Fruit fly (Drosophila melanogaster) Kc167 (cell line): Measurements from ENCODE around the gene Sec3.

Experiments
- Myc ChIP-seq: fragments of >200 bp; optimal IDR thresholded peaks from 2 replicates; lab custom pipeline; 2017; ENCODE audit warnings: missing external identifiers
- Sin3A ChIP-seq: fragments of >200 bp; optimal IDR thresholded peaks from 2 replicates; lab custom pipeline; 2018; ENCODE audit warnings: missing external identifiers
- h ChIP-seq: fragments of >200 bp; optimal IDR thresholded peaks from 3 replicates; lab custom pipeline; 2018; ENCODE audit warnings: missing external identifiers
- insv ChIP-seq: fragments of >200 bp; optimal IDR thresholded peaks from 3 replicates; lab custom pipeline; 2018; ENCODE audit warnings: missing external identifiers
- psq ChIP-seq: fragments of >200 bp; optimal IDR thresholded peaks from 2 replicates; lab custom pipeline; 2017; ENCODE audit warnings: missing external identifiers
- ttk ChIP-seq: sonication (Bioruptor generic); optimal IDR thresholded peaks from 2 replicates; lab custom pipeline; 2017; ENCODE audit warnings: missing external identifiers

Gene Sec3

DNA sequence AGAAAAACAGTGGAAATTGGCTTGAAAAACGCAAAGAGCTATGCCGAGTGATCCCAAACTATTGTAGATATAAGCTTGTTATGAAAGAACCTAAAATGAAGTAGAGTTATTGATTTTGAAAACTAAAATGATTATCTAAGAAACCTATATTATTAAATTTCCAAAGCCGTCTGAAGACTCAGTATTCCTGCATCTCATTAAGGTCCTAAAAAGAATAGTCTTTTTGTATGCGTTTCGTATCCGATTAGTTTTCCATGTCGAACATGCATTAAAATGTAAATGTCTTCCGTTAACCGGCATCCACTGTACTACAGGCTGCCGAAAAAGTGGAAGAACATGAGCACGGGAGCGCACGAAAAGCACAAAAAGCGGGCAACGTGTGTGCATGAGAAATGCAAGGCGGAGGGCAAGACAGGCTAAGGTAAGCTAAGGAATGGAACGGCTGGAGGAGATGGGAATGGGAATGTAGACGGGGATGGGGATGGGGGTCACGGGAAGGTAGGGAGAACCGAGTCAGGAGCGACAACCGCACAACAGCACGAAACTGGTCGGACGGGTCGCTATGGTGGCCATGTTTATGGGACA is 4.3 kb downstream of the Sec3 start:
- no peak for TF ChIP-seq psq (lab: Kevin White, UChicago)
- no peak for TF ChIP-seq Myc (lab: Kevin White, UChicago)
- TF ChIP-seq insv (lab: Kevin White, UChicago), result no peak
- no peak for TF ChIP-seq Sin3A (lab: Kevin White, UChicago)
- no peak for TF ChIP-seq h (lab: Kevin White, UChicago)

DNA sequence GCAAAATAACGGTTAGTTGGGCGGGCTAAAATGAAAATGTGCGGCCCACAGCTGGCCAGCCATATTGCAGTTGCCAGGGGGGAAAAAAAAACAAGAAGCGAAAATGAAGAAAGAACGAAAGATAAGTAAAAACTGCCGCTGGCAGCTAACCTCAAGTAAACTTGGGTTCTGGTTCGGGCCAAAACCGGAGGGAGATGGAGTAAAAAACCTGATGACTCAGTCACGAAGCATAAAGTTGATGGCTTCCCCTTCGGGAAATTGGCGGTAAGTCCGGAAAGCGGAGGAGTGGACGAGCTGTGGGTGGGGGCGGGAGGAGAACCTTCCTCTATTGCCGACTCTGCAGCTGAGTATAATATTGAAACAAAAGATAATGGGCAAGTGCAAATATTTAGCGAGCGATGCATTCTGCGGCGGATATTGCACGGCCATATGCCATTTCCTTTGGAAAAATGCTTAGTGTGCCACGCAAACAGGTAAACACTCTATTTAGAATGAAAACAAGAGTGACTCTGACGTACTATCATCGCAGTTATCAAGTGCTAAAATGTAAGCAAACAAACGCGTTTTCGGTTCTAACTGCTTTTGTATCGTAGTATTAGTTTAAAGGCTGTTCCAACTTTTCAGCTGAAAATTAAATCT is 5.8 kb downstream of the Sec3 start:
- TF ChIP-seq insv (lab: Kevin White, UChicago) (no peak), Sin3A (lab: Kevin White, UChicago) (no peak)

DNA sequence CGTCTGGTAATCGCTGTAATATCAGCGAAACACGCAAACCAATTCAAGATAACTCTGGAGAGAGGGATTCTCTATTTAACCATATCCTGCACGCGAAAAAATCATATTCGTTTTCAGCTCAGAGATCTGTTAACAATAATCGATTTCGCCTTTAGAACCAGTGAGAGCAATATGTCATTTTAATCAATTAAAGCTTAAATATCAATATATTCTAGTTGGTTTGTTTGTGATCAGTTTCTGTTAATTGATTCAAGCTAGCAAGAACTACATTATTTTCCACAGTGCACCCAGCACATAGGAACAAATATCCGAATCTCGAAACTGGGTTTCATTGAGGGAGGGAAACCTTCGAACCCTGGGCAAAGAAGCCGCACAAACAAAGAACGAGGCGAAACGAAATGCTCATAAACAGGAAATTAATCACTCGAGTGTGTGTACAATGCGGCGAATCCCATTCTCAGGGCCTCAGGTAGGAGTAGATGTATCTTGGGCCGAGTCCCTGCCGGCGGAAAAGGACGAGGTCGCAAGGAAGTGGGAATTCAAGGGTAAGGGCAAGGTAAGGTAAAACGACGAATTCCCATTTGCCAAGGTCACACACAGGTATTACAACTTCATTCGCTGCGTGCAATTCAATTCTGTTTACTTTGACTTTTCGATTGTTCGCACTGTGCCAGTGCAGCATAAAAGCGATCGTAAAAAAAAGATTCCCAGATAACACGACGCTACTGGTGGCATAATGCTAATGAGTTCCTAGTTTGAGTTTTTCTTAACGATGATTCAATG is 8.9 kb downstream of the Sec3 start:
- TF ChIP-seq Myc (lab: Kevin White, UChicago) (no peak), psq (lab: Kevin White, UChicago) (no peak), h (lab: Kevin White, UChicago) (no peak), Sin3A (lab: Kevin White, UChicago) (no peak), insv (lab: Kevin White, UChicago) (no peak), ttk (no peak)

DNA sequence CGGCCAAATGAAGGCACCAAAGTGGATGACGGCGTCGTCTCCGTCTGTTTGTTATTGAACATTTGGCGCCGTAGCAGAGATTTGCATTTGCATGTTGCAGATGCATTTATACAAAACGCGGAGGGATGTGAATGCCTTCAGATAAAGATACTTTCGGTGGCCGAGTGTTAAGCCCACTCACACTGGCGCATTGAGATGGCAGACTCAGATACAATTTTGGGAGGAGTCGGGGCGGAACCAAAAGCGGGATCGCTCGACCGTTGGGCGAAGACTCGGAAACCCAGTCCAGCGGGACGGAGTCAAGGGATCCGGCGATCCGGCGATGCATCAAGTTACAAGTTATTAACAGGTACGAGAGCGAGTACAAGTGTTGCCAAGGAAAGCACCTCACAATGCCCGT is 12.9 kb downstream of the Sec3 start:
- TF ChIP-seq Myc (lab: Kevin White, UChicago) (no peak), psq (lab: Kevin White, UChicago) (no peak), ttk (no peak), insv (lab: Kevin White, UChicago) (no peak), Sin3A (lab: Kevin White, UChicago) (no peak), h (lab: Kevin White, UChicago) (no peak)

DNA sequence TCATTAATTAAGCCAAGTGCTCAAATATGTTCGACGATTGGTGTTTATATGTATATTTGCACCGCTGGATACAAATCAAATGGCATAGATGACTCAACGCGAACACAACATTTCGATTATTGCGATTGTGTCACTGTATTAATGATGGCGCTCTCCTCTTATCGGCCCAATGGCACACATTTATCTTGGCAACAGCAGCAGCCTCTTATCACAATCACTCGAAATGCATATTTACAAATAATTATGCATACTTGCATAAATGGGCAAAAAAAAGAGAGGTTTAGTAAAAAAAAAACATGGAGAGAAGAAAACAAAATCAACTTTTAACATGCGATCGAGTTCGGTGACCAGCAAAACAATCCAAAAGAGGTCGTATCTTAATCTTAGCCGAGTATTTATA is 13.7 kb downstream of the Sec3 start:
- no peak for TF ChIP-seq Myc (lab: Kevin White, UChicago)
- TF ChIP-seq h (lab: Kevin White, UChicago), result no peak
- TF ChIP-seq insv (lab: Kevin White, UChicago), result no peak
- TF ChIP-seq psq (lab: Kevin White, UChicago), result no peak
- TF ChIP-seq Sin3A (lab: Kevin White, UChicago), result no peak
- no peak for TF ChIP-seq ttk

DNA sequence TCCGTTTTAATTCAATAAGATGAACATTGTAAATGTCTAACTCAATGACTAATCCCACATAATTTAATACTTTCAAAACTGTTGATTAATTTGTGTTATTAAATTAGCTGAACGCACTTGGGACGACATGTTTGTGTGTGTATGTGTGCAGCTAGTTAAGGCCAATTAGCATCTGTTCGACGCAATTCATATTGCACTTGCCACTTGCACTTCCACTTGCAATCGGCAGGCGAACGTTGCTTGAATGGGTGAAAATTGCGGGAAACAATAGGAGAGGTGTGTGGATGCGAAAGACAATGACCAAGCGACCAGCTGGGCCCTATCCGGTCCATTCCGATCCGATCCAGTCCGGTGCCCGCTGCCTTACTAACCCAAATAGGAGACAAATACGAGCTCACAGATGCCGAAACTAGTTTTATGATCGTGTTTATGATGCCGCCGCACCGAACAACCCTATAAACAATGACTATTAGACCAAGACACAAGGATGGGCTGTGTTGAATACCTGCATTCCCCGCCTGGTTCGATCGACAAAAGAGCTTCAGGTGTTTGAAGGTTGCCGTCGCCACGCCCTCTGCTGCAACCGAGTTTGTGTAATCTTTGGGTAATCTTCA is 17.4 kb downstream of the Sec3 start:
- no peak for TF ChIP-seq Sin3A (lab: Kevin White, UChicago)
- TF ChIP-seq Myc (lab: Kevin White, UChicago), result no peak
- TF ChIP-seq insv (lab: Kevin White, UChicago), result no peak
- TF ChIP-seq psq (lab: Kevin White, UChicago), result no peak
- TF ChIP-seq ttk, result no peak
- TF ChIP-seq h (lab: Kevin White, UChicago), result no peak

DNA sequence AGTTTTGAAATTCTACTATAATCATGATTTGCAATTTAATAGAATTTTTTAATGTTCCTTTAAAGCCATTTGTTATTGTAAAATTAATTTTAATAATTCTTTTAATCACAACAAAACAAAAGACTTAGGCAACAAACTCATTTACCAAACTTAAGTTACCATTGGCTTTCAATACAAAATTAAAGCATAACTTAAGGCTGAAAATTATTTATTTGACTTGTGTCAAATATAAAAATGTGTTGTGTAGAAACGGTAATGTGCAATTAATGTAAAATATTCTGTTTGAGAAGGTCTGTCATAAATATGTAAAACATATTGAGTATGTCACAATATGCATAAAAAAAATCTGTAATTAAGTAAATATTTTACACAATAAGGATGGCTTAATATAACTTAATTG is 17.9 kb downstream of the Sec3 start:
- TF ChIP-seq Myc (lab: Kevin White, UChicago), result no peak
- no peak for TF ChIP-seq ttk
- TF ChIP-seq insv (lab: Kevin White, UChicago), result no peak
- TF ChIP-seq psq (lab: Kevin White, UChicago), result no peak
- TF ChIP-seq Sin3A (lab: Kevin White, UChicago), result no peak
- TF ChIP-seq h (lab: Kevin White, UChicago), result no peak

DNA sequence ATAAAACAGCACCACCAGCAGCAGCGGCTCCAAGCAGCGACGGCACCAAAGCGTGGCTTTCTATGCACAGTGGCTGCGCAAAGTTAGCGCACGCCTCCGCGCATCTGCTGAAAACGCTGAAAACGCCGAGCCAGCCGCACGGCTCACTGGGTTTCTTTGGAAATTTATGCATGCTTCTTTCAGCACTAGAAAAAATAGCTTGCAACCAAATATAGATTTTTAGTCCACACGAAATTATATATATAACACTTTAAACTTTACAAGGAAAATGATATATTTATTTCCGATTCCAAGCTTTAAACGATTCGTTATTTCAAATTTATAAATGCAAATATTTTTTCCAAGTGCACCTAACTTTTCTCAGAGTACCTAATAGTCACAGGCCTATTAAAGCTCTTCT is 20.4 kb downstream of the Sec3 start:
- TF ChIP-seq Sin3A (lab: Kevin White, UChicago) (no peak), ttk (no peak), insv (lab: Kevin White, UChicago) (no peak)

DNA sequence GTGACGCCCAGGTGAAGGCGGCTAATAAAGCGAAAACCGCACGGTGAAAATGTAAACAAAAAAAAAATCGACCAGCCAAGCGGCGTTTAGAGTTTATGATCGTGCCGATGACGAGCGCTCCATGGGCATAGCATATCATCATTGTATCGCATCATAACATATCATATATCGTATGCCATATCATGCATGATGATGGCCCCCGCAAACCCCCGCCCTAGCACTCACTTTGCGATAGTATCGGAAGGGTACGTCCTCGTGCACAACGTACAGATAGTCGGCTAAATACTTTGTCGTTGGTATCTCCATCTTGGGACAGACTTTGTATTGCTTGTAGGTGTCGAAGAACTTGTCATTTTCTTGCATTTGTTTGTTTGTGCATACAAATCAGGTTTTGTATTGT is 21.7 kb downstream of the Sec3 start:
- TF ChIP-seq h (lab: Kevin White, UChicago), result no peak
- no peak for TF ChIP-seq insv (lab: Kevin White, UChicago)
- no peak for TF ChIP-seq Sin3A (lab: Kevin White, UChicago)
- TF ChIP-seq Myc (lab: Kevin White, UChicago), result no peak
- TF ChIP-seq psq (lab: Kevin White, UChicago), result no peak
- TF ChIP-seq ttk, result no peak

DNA sequence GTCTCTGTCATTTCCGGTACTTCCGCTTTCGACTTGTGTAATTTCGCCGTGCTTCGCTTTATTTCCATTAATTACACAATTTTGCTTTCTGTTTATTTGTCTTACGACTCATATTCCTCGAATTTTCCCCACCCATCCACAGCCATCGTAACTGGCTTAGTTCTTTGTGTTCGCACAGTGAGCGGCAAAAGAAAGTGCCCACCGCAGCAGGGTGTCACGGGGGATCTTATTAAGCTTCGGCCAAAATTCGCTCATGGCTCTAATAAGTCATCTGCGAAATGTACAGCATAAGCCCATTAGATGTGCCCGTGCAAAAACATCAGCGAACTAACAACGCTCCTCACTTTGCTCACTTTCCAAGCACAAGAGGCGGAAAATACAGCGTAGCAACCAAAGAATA is 22.6 kb downstream of the Sec3 start:
- TF ChIP-seq Sin3A (lab: Kevin White, UChicago), result no peak
- no peak for TF ChIP-seq psq (lab: Kevin White, UChicago)
- TF ChIP-seq ttk, result no peak
- TF ChIP-seq h (lab: Kevin White, UChicago), result no peak
- no peak for TF ChIP-seq Myc (lab: Kevin White, UChicago)
- no peak for TF ChIP-seq insv (lab: Kevin White, UChicago)

DNA sequence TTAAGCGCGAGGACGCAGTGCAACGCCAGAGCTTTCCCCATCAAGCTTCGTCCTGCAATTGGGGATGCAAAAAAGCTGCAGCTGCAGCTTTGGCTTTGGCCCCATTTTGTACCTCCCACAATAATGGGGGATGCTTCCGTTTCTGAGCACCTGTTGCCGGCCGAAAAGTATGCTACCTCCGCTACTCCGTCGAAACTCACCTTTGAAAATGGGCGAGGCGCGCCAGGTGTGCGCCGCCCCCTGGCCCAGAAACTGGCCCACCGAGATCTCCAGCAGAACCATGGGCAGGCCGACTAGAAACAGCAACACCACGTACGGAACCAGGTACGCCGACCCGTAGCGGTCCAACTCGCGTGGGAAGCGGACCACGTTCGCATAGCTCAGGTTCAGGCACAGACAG is 23.6 kb downstream of the Sec3 start:
- TF ChIP-seq Myc (lab: Kevin White, UChicago) (no peak), h (lab: Kevin White, UChicago) (no peak), Sin3A (lab: Kevin White, UChicago) (no peak)

DNA sequence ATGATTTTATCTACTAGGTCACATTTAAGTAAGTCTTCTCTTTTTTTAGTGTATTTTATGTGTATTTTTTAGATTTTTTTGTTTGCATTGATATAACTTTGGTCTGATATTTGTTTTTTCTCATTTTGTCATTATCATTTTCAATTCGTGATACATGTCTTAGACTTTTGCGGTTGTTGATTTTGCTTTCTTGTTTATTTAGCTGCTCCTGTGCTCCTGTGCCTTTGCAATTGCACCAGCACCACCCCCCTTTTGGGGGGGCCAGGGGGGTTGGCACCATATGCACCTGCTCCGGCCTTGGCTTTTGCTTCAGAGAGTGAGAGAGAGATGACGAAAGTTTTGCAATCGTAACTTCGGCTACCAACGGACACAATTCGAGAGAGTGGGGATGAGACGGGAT is 24.1 kb downstream of the Sec3 start:
- TF ChIP-seq psq (lab: Kevin White, UChicago) (no peak), Myc (lab: Kevin White, UChicago) (no peak), ttk (no peak), insv (lab: Kevin White, UChicago) (no peak), Sin3A (lab: Kevin White, UChicago) (no peak), h (lab: Kevin White, UChicago) (no peak)
